Worm (Caenorhabditis elegans) whole organism, L3 larva: ENCODE measurements around the gene F10C2.4.
A peak's percentile ranks its signal among the peaks of the same experiment; 100 is the strongest.

Source experiments
- R02D3.7 ChIP-seq: fragments of 150-350 bp; optimal IDR thresholded peaks from 2 replicates; lab custom pipeline; 2014; ENCODE audit warnings: missing biosample characterization, missing genetic modification characterization
- ZK546.5 ChIP-seq: sonication (generic microtip); optimal IDR thresholded peaks from 2 replicates; lab custom pipeline; 2017; ENCODE audit warnings: missing biosample characterization, missing genetic modification characterization
- aly-2 ChIP-seq: fragments of 150-350 bp; optimal IDR thresholded peaks from 2 replicates; lab custom pipeline; 2014; ENCODE audit warnings: missing biosample characterization, missing genetic modification characterization
- ama-1 ChIP-seq: fragments of 150-350 bp; optimal IDR thresholded peaks from 2 replicates; lab custom pipeline; 2018
- ceh-16 ChIP-seq: sonication (generic microtip); optimal IDR thresholded peaks from 2 replicates; lab custom pipeline; 2017; ENCODE audit warnings: missing biosample characterization, missing genetic modification characterization
- ceh-28 ChIP-seq: fragments of 150-350 bp; optimal IDR thresholded peaks from 2 replicates; lab custom pipeline; 2014; ENCODE audit warnings: missing biosample characterization, missing genetic modification reagents, missing genetic modification characterization
- ceh-82 ChIP-seq: fragments of 150-350 bp; optimal IDR thresholded peaks from 2 replicates; lab custom pipeline; 2014; ENCODE audit warnings: missing biosample characterization, missing genetic modification characterization
- ceh-9 ChIP-seq: sonication (generic microtip); optimal IDR thresholded peaks from 2 replicates; lab custom pipeline; 2018; ENCODE audit warnings: missing biosample characterization, missing genetic modification characterization
- daf-12 ChIP-seq: fragments of 150-350 bp; optimal IDR thresholded peaks from 2 replicates; lab custom pipeline; 2014; ENCODE audit warnings: missing biosample characterization, missing genetic modification reagents, missing genetic modification characterization
- egl-27 ChIP-seq: sonication (generic microtip); optimal IDR thresholded peaks from 4 replicates; lab custom pipeline; 2017; ENCODE audit warnings: missing biosample characterization, missing genetic modification reagents, missing genetic modification characterization
- egl-5 ChIP-seq: fragments of 150-350 bp; optimal IDR thresholded peaks from 2 replicates; lab custom pipeline; 2017; ENCODE audit warnings: missing biosample characterization, missing genetic modification reagents, missing genetic modification characterization, inconsistent platforms
- elt-1 ChIP-seq: fragments of 150-350 bp; optimal IDR thresholded peaks from 2 replicates; lab custom pipeline; 2014; ENCODE audit warnings: missing biosample characterization, missing genetic modification characterization
- elt-2 ChIP-seq: sonication (generic microtip); optimal IDR thresholded peaks from 2 replicates; lab custom pipeline; 2016; ENCODE audit warnings: missing genetic modification reagents, mild to moderate bottlenecking, missing genetic modification characterization, missing compliant biosample characterization
- elt-3 ChIP-seq, 3 experiments: fragments of 150-350 bp in 1 of 3; sonication (generic microtip) in 2 of 3; optimal IDR thresholded peaks; 2 replicates in 2 of 3; 4 replicates in 1 of 3; lab custom pipeline; 2014 to 2017; ENCODE audit warnings: missing biosample characterization in 3 of 3, missing genetic modification characterization in 3 of 3
- eor-1 ChIP-seq, 2 experiments: fragments of 150-350 bp; optimal IDR thresholded peaks; 2 replicates each; lab custom pipeline; 2014 to 2018; ENCODE audit warnings: missing biosample characterization in 2 of 2, missing genetic modification characterization in 2 of 2
- fkh-10 ChIP-seq: sonication (generic microtip); optimal IDR thresholded peaks from 2 replicates; lab custom pipeline; 2017; ENCODE audit warnings: missing biosample characterization, missing genetic modification reagents, missing genetic modification characterization
- fkh-2 ChIP-seq: fragments of 150-350 bp; optimal IDR thresholded peaks from 2 replicates; lab custom pipeline; 2014; ENCODE audit warnings: missing biosample characterization, missing genetic modification reagents, missing genetic modification characterization
- fos-1 ChIP-seq: fragments of 150-350 bp; optimal IDR thresholded peaks from 2 replicates; lab custom pipeline; 2014; ENCODE audit warnings: missing biosample characterization, missing genetic modification characterization
- hmg-11 ChIP-seq: sonication (generic microtip); optimal IDR thresholded peaks from 2 replicates; lab custom pipeline; 2016; ENCODE audit warnings: missing genetic modification characterization, missing compliant biosample characterization
- jun-1 ChIP-seq: fragments of 150-350 bp; optimal IDR thresholded peaks from 2 replicates; lab custom pipeline; 2014; ENCODE audit warnings: missing biosample characterization, missing genetic modification reagents, missing genetic modification characterization
- lin-15B ChIP-seq: fragments of 150-350 bp; optimal IDR thresholded peaks from 2 replicates; lab custom pipeline; 2014; ENCODE audit warnings: missing biosample characterization, missing genetic modification characterization
- lin-39 ChIP-seq: fragments of 150-350 bp; optimal IDR thresholded peaks from 2 replicates; lab custom pipeline; 2018; ENCODE audit warnings: missing biosample characterization, missing genetic modification reagents, missing genetic modification characterization
- lsy-12 ChIP-seq: sonication (generic microtip); optimal IDR thresholded peaks from 2 replicates; lab custom pipeline; 2016; ENCODE audit warnings: mild to moderate bottlenecking, missing genetic modification characterization, missing compliant biosample characterization
- mdl-1 ChIP-seq: fragments of 150-350 bp; optimal IDR thresholded peaks from 2 replicates; lab custom pipeline; 2014; ENCODE audit warnings: missing biosample characterization, missing genetic modification characterization
- mml-1 ChIP-seq: fragments of 150-350 bp; sonication (generic microtip); optimal IDR thresholded peaks from 3 replicates; lab custom pipeline; 2014; ENCODE audit warnings: missing biosample characterization, missing genetic modification characterization
- nfya-1 ChIP-seq: sonication (generic microtip); optimal IDR thresholded peaks from 2 replicates; lab custom pipeline; 2017; ENCODE audit warnings: missing genetic modification characterization, mild to moderate bottlenecking, missing compliant biosample characterization, antibody characterized with exemption, moderate library complexity; ENCODE audit not compliant: insufficient read depth
- nhr-11 ChIP-seq: fragments of 150-350 bp; optimal IDR thresholded peaks from 2 replicates; lab custom pipeline; 2014; ENCODE audit warnings: missing biosample characterization, missing genetic modification characterization
- nhr-12 ChIP-seq: fragments of 150-350 bp; optimal IDR thresholded peaks from 2 replicates; lab custom pipeline; 2014; ENCODE audit warnings: missing biosample characterization, missing genetic modification characterization
- nhr-23 ChIP-seq: fragments of 150-350 bp; optimal IDR thresholded peaks from 2 replicates; lab custom pipeline; 2014; ENCODE audit warnings: missing biosample characterization, missing genetic modification reagents, missing genetic modification characterization
- nhr-237 ChIP-seq: fragments of 150-350 bp; optimal IDR thresholded peaks from 2 replicates; lab custom pipeline; 2014; ENCODE audit warnings: missing biosample characterization, missing genetic modification characterization
- nhr-25 ChIP-seq: sonication (generic microtip); optimal IDR thresholded peaks from 2 replicates; lab custom pipeline; 2017; ENCODE audit warnings: missing biosample characterization, missing genetic modification characterization
- nhr-28 ChIP-seq: fragments of 150-350 bp; optimal IDR thresholded peaks from 2 replicates; lab custom pipeline; 2014; ENCODE audit warnings: missing biosample characterization, missing genetic modification characterization
- nhr-43 ChIP-seq: sonication (generic microtip); optimal IDR thresholded peaks from 2 replicates; lab custom pipeline; 2016; ENCODE audit warnings: mild to moderate bottlenecking, missing genetic modification characterization, missing compliant biosample characterization; ENCODE audit not compliant: poor library complexity, severe bottlenecking
- nhr-67 ChIP-seq: fragments of 150-350 bp; optimal IDR thresholded peaks from 2 replicates; lab custom pipeline; 2014; ENCODE audit warnings: missing biosample characterization, missing genetic modification characterization
- nhr-76 ChIP-seq: fragments of 150-350 bp; sonication (generic microtip); optimal IDR thresholded peaks from 5 replicates; lab custom pipeline; 2014; ENCODE audit warnings: missing biosample characterization, missing genetic modification characterization
- nhr-77 ChIP-seq: fragments of 150-350 bp; optimal IDR thresholded peaks from 2 replicates; lab custom pipeline; 2014; ENCODE audit warnings: missing biosample characterization, missing genetic modification characterization
- pha-4 ChIP-seq: fragments of 150-350 bp; optimal IDR thresholded peaks from 2 replicates; lab custom pipeline; 2014; ENCODE audit warnings: missing biosample characterization, missing genetic modification reagents, missing genetic modification characterization
- pqm-1 ChIP-seq: fragments of 150-350 bp; optimal IDR thresholded peaks from 2 replicates; lab custom pipeline; 2017; ENCODE audit warnings: missing biosample characterization, missing genetic modification characterization, inconsistent platforms
- sea-2 ChIP-seq: fragments of 150-350 bp; sonication (generic microtip); optimal IDR thresholded peaks from 4 replicates; lab custom pipeline; 2014; ENCODE audit warnings: missing biosample characterization, missing genetic modification reagents, missing genetic modification characterization
- skn-1 ChIP-seq: fragments of 150-350 bp; optimal IDR thresholded peaks from 2 replicates; lab custom pipeline; 2014; ENCODE audit warnings: missing biosample characterization, missing genetic modification characterization
- snpc-4 ChIP-seq: fragments of 150-350 bp; optimal IDR thresholded peaks from 2 replicates; lab custom pipeline; 2014; ENCODE audit warnings: missing biosample characterization, missing genetic modification characterization
- tbx-2 ChIP-seq: sonication (generic microtip); optimal IDR thresholded peaks from 2 replicates; lab custom pipeline; 2016; ENCODE audit warnings: mild to moderate bottlenecking, missing genetic modification characterization, missing compliant biosample characterization
- unc-39 ChIP-seq: sonication (generic microtip); optimal IDR thresholded peaks from 4 replicates; lab custom pipeline; 2017; ENCODE audit warnings: missing biosample characterization, missing genetic modification characterization
- unc-62 ChIP-seq: fragments of 150-350 bp; sonication (generic microtip); optimal IDR thresholded peaks from 4 replicates; lab custom pipeline; 2014; ENCODE audit warnings: missing biosample characterization, missing genetic modification reagents, missing genetic modification characterization
- zag-1 ChIP-seq: fragments of 150-350 bp; optimal IDR thresholded peaks from 2 replicates; lab custom pipeline; 2014; ENCODE audit warnings: missing biosample characterization, missing genetic modification characterization
- ztf-11 ChIP-seq: fragments of 150-350 bp; optimal IDR thresholded peaks from 2 replicates; lab custom pipeline; 2014; ENCODE audit warnings: missing biosample characterization, missing genetic modification characterization
- ztf-4 ChIP-seq: fragments of 150-350 bp; optimal IDR thresholded peaks from 2 replicates; lab custom pipeline; 2014; ENCODE audit warnings: missing biosample characterization, missing genetic modification characterization

Gene F10C2.4

ce11 chrV:12040823-12041606, at the start of gene F10C2.4, which contains the start of gene kup-1:
Gene F10C2.4, plus strand, starts transcription at chrV:12041556.
Gene kup-1, minus strand, starts transcription at chrV:12040873.
- TF ChIP-seq nhr-25 (tag; lab: Kevin White, UChicago), result peak; percentile 36
- TF ChIP-seq nhr-28, result no peak
- no peak for TF ChIP-seq ceh-9 (tag; lab: Kevin White, UChicago)
- no peak for TF ChIP-seq nhr-11 (tag; lab: Kevin White, UChicago)
- no peak for TF ChIP-seq nhr-67 (tag; lab: Kevin White, UChicago)
- no peak for TF ChIP-seq elt-1 (tag; lab: Kevin White, UChicago)
- peak; percentile 21 for TF ChIP-seq elt-2 (tag; lab: Kevin White, UChicago)
- TF ChIP-seq aly-2 (tag; lab: Kevin White, UChicago), result no peak
- TF ChIP-seq nhr-237 (tag; lab: Kevin White, UChicago), result no peak
- TF ChIP-seq zag-1 (tag; lab: Kevin White, UChicago), result no peak
- peak; percentile 61 for TF ChIP-seq nhr-23 (tag; lab: Kevin White, UChicago)
- no peak for TF ChIP-seq unc-39
- no peak for TF ChIP-seq fkh-2 (tag; lab: Kevin White, UChicago)
- TF ChIP-seq jun-1 (tag; lab: Kevin White, UChicago), result no peak
- peak; percentile 66 for TF ChIP-seq snpc-4
- no peak for TF ChIP-seq egl-27
- TF ChIP-seq nfya-1 (tag; lab: Kevin White, UChicago), result peak; percentile 82
- TF ChIP-seq ZK546.5 (tag; lab: Kevin White, UChicago), result no peak
- TF ChIP-seq ztf-4 (tag; lab: Kevin White, UChicago), result no peak
- no peak for TF ChIP-seq unc-62 (GFP tag; lab: Kevin White, UChicago)
- no peak for TF ChIP-seq sea-2 (GFP tag; lab: Kevin White, UChicago)
- peak; percentile 87 for TF ChIP-seq lin-15B (tag; lab: Kevin White, UChicago)
- TF ChIP-seq skn-1 (tag; lab: Kevin White, UChicago), result no peak
- TF ChIP-seq tbx-2 (tag; lab: Kevin White, UChicago), result no peak
- no peak for TF ChIP-seq R02D3.7 (tag; lab: Kevin White, UChicago)
- TF ChIP-seq nhr-43 (tag; lab: Kevin White, UChicago), result no peak
- TF ChIP-seq fkh-10 (GFP tag; lab: Kevin White, UChicago), result no peak
- TF ChIP-seq egl-5, result peak; percentile 65
- no peak for TF ChIP-seq ceh-16
- peak; percentile 64 for TF ChIP-seq pha-4 (tag; lab: Kevin White, UChicago)
- no peak for TF ChIP-seq elt-3 (tag; optimal IDR thresholded peaks at IDR 0.05; lab: Kevin White, UChicago)
- no peak for TF ChIP-seq fos-1 (tag; lab: Kevin White, UChicago)
- TF ChIP-seq ceh-82, result no peak
- no peak for TF ChIP-seq ama-1
- TF ChIP-seq nhr-77 (tag; lab: Kevin White, UChicago), result no peak
- TF ChIP-seq daf-12 (tag; lab: Kevin White, UChicago), result no peak
- no peak for TF ChIP-seq mdl-1
- no peak for TF ChIP-seq lin-39
- no peak for TF ChIP-seq lsy-12
- TF ChIP-seq ceh-28 (tag; lab: Kevin White, UChicago), result peak; percentile 68
- no peak for TF ChIP-seq eor-1 (tag; optimal IDR thresholded peaks at IDR 0.05; lab: Kevin White, UChicago)
- no peak for TF ChIP-seq pqm-1 (tag; lab: Kevin White, UChicago)
- TF ChIP-seq nhr-12 (tag; lab: Kevin White, UChicago), result no peak
- no peak for TF ChIP-seq mml-1 (tag; lab: Kevin White, UChicago)
- TF ChIP-seq hmg-11 (tag; lab: Kevin White, UChicago), result peak; percentile 59
- TF ChIP-seq ztf-11 (tag; lab: Kevin White, UChicago), result no peak
- TF ChIP-seq nhr-76 (tag; lab: Kevin White, UChicago), result no peak
